Fruit fly (Drosophila melanogaster) whole organism, embryonic: ENCODE measurements around the gene CG34292.

Experiments used
- Abd-B ChIP-seq: fragments of 200-800 bp; sonication (Bioruptor generic); optimal IDR thresholded peaks from 2 replicates; lab custom pipeline; 2018; ENCODE audit warnings: missing biosample characterization, mild to moderate bottlenecking, missing genetic modification characterization, moderate library complexity
- C15 ChIP-seq: fragments of 200-800 bp; sonication (Bioruptor generic); IDR thresholded peaks from 3 replicates; pipeline ENCODE4 v1.3.6; 2022; ENCODE audit warnings: missing biosample characterization, missing genetic modification characterization
- CG10366 ChIP-seq: fragments of 200-800 bp; sonication (Bioruptor generic); IDR thresholded peaks from 2 replicates; pipeline ENCODE4 v1.3.6; 2022; ENCODE audit warnings: missing biosample characterization, missing genetic modification characterization
- CG11398 ChIP-seq: fragments of 200-800 bp; sonication (Bioruptor generic); optimal IDR thresholded peaks from 2 replicates; lab custom pipeline; 2016; ENCODE audit warnings: missing biosample characterization, missing genetic modification characterization
- CG11504 ChIP-seq: fragments of 200-800 bp; sonication (Bioruptor generic); optimal IDR thresholded peaks from 3 replicates; lab custom pipeline; 2019; ENCODE audit warnings: missing biosample characterization, mild to moderate bottlenecking, missing genetic modification characterization, moderate library complexity
- CG12236 ChIP-seq: fragments of 200-800 bp; sonication (Bioruptor generic); optimal IDR thresholded peaks from 2 replicates; lab custom pipeline; 2016; ENCODE audit warnings: missing biosample characterization, missing genetic modification characterization
- CG12391 ChIP-seq: fragments of 200-800 bp; sonication (Bioruptor generic); optimal IDR thresholded peaks from 3 replicates; lab custom pipeline; 2018; ENCODE audit warnings: missing biosample characterization, mild to moderate bottlenecking, missing genetic modification characterization, moderate library complexity
- CG13287 ChIP-seq: fragments of 200-800 bp; sonication (Bioruptor generic); IDR thresholded peaks from 2 replicates; pipeline ENCODE4 v1.3.6; 2022; ENCODE audit warnings: missing biosample characterization, missing genetic modification characterization; ENCODE audit not compliant: partially characterized antibody
- CG16815 ChIP-seq: fragments of 200-800 bp; sonication (Bioruptor generic); optimal IDR thresholded peaks from 3 replicates; lab custom pipeline; 2017; ENCODE audit warnings: missing biosample characterization, mild to moderate bottlenecking, missing genetic modification characterization
- CG18599 ChIP-seq: fragments of 200-800 bp; sonication (Bioruptor generic); optimal IDR thresholded peaks from 3 replicates; lab custom pipeline; 2017; ENCODE audit warnings: missing biosample characterization, missing genetic modification characterization, mild to moderate bottlenecking, moderate library complexity, missing genetic modification reagents
- CG2116 ChIP-seq: fragments of 200-800 bp; sonication (Bioruptor generic); optimal IDR thresholded peaks from 3 replicates; lab custom pipeline; 2018; ENCODE audit warnings: missing biosample characterization, mild to moderate bottlenecking, missing genetic modification characterization
- CG2712 ChIP-seq: fragments of 200-800 bp; optimal IDR thresholded peaks from 3 replicates; lab custom pipeline; 2019; ENCODE audit warnings: missing biosample characterization, mild to moderate bottlenecking, missing genetic modification characterization, moderate library complexity
- CG31441 ChIP-seq: fragments of 200-800 bp; sonication (Bioruptor generic); IDR thresholded peaks from 2 replicates; pipeline ENCODE4 v1.3.6; 2022; ENCODE audit warnings: missing biosample characterization, missing genetic modification characterization
- CG5245 ChIP-seq: fragments of 200-800 bp; sonication (Bioruptor generic); optimal IDR thresholded peaks from 3 replicates; lab custom pipeline; 2016; ENCODE audit warnings: missing biosample characterization, missing genetic modification characterization
- CG6272 ChIP-seq: fragments of 200-800 bp; sonication (Bioruptor generic); IDR thresholded peaks from 2 replicates; pipeline ENCODE4 v1.3.6; 2022; ENCODE audit warnings: missing biosample characterization, missing genetic modification characterization
- CG7357 ChIP-seq: fragments of 200-800 bp; sonication (Bioruptor generic); IDR thresholded peaks from 3 replicates; pipeline ENCODE4 v1.3.6; 2022; ENCODE audit warnings: missing biosample characterization, missing genetic modification characterization
- CG7745 ChIP-seq: fragments of 200-800 bp; sonication (Bioruptor generic); optimal IDR thresholded peaks from 2 replicates; lab custom pipeline; 2018; ENCODE audit warnings: missing biosample characterization, mild to moderate bottlenecking, missing genetic modification characterization, moderate library complexity
- Chrac-16 ChIP-seq: fragments of 200-800 bp; sonication (Bioruptor generic); optimal IDR thresholded peaks from 3 replicates; lab custom pipeline; 2016; ENCODE audit warnings: missing biosample characterization, missing genetic modification characterization
- Fer3 ChIP-seq: fragments of 200-800 bp; sonication (Bioruptor generic); optimal IDR thresholded peaks from 2 replicates; lab custom pipeline; 2018; ENCODE audit warnings: missing biosample characterization, mild to moderate bottlenecking, missing genetic modification characterization, moderate library complexity
- H15 ChIP-seq: fragments of 200-800 bp; sonication (Bioruptor generic); IDR thresholded peaks from 3 replicates; pipeline ENCODE4 v1.3.6; 2022; ENCODE audit warnings: missing biosample characterization, missing genetic modification characterization
- Meics ChIP-seq: fragments of 200-800 bp; sonication (Bioruptor generic); optimal IDR thresholded peaks from 2 replicates; lab custom pipeline; 2017; ENCODE audit warnings: missing biosample characterization, mild to moderate bottlenecking, missing genetic modification characterization
- NC2β ChIP-seq: fragments of 200-800 bp; sonication (Bioruptor generic); optimal IDR thresholded peaks from 2 replicates; lab custom pipeline; 2016; ENCODE audit warnings: missing biosample characterization, missing genetic modification characterization
- Opbp ChIP-seq: fragments of 200-800 bp; sonication (Bioruptor generic); IDR thresholded peaks from 3 replicates; pipeline ENCODE4 v1.3.6; 2022; ENCODE audit warnings: missing biosample characterization, missing genetic modification characterization; ENCODE audit not compliant: partially characterized antibody
- Sox100B ChIP-seq: fragments of 200-800 bp; sonication (Bioruptor generic); optimal IDR thresholded peaks from 3 replicates; lab custom pipeline; 2018; ENCODE audit warnings: missing biosample characterization, mild to moderate bottlenecking, missing genetic modification characterization
- Stat92E ChIP-seq, 3 experiments: fragments of >200 bp in 2 of 3; fragments of 200-800 bp in 1 of 3; sonication (Bioruptor generic) in 1 of 3; optimal IDR thresholded peaks; 2 replicates each; lab custom pipeline; 2017 to 2019; ENCODE audit warnings: missing biosample characterization in 3 of 3, missing genetic modification characterization in 3 of 3, mild to moderate bottlenecking in 1 of 3, moderate library complexity in 1 of 3
- TFAM ChIP-seq: fragments of 200-800 bp; sonication (Bioruptor generic); optimal IDR thresholded peaks from 2 replicates; lab custom pipeline; 2017; ENCODE audit warnings: missing biosample characterization, missing genetic modification characterization, inconsistent platforms
- Trl ChIP-seq, 3 experiments: fragments of >200 bp in 2 of 3; fragments of 200-800 bp in 1 of 3; sonication (Bioruptor generic) in 1 of 3; optimal IDR thresholded peaks; 2 replicates in 1 of 3; 3 replicates in 2 of 3; lab custom pipeline; 2016 to 2017; ENCODE audit warnings: missing biosample characterization in 1 of 3, missing genetic modification characterization in 1 of 3
- amos ChIP-seq: fragments of 200-800 bp; sonication (Bioruptor generic); IDR thresholded peaks from 2 replicates; pipeline ENCODE4 v1.3.6; 2022; ENCODE audit warnings: missing biosample characterization, missing genetic modification characterization; ENCODE audit not compliant: partially characterized antibody
- br ChIP-seq: fragments of >200 bp; optimal IDR thresholded peaks from 2 replicates; lab custom pipeline; 2017
- crc ChIP-seq: fragments of 200-800 bp; sonication (Bioruptor generic); optimal IDR thresholded peaks from 2 replicates; lab custom pipeline; 2016; ENCODE audit warnings: missing biosample characterization, missing genetic modification characterization
- croc ChIP-seq: fragments of 200-800 bp; sonication (Bioruptor generic); conservative IDR thresholded peaks from 3 replicates; pipeline ENCODE4 v1.3.6; 2022; ENCODE audit warnings: missing biosample characterization, missing genetic modification characterization
- grau ChIP-seq: fragments of 200-800 bp; optimal IDR thresholded peaks from 3 replicates; lab custom pipeline; 2019; ENCODE audit warnings: missing biosample characterization, mild to moderate bottlenecking, missing genetic modification characterization, moderate library complexity
- grn ChIP-seq: fragments of 200-800 bp; sonication (Bioruptor generic); optimal IDR thresholded peaks from 3 replicates; lab custom pipeline; 2017; ENCODE audit warnings: missing biosample characterization, missing genetic modification characterization
- hb ChIP-seq: fragments of 200-800 bp; sonication (Bioruptor generic); IDR thresholded peaks from 3 replicates; pipeline ENCODE4 v1.3.6; 2022; ENCODE audit warnings: missing biosample characterization, missing genetic modification characterization; ENCODE audit not compliant: partially characterized antibody
- hbn ChIP-seq: fragments of 200-800 bp; sonication (Bioruptor generic); IDR thresholded peaks from 2 replicates; pipeline ENCODE4 v1.3.6; 2022; ENCODE audit warnings: missing biosample characterization, missing genetic modification characterization; ENCODE audit not compliant: partially characterized antibody
- lab ChIP-seq: fragments of 200-800 bp; sonication (Bioruptor generic); optimal IDR thresholded peaks from 3 replicates; lab custom pipeline; 2017; ENCODE audit warnings: missing biosample characterization, missing genetic modification characterization, mild to moderate bottlenecking, moderate library complexity, missing genetic modification reagents
- oc ChIP-seq: fragments of 200-800 bp; sonication (Bioruptor generic); optimal IDR thresholded peaks from 2 replicates; lab custom pipeline; 2018; ENCODE audit warnings: missing biosample characterization, mild to moderate bottlenecking, missing genetic modification characterization, moderate library complexity
- p53 ChIP-seq: fragments of 200-800 bp; sonication (Bioruptor generic); optimal IDR thresholded peaks from 2 replicates; lab custom pipeline; 2016; ENCODE audit warnings: missing biosample characterization, missing genetic modification characterization
- rib ChIP-seq: fragments of 200-800 bp; sonication (Bioruptor generic); IDR thresholded peaks from 2 replicates; pipeline ENCODE4 v1.3.6; 2022; ENCODE audit warnings: missing biosample characterization, missing genetic modification characterization
- ro ChIP-seq: fragments of 200-800 bp; sonication (Bioruptor generic); IDR thresholded peaks from 2 replicates; pipeline ENCODE4 v1.3.6; 2022; ENCODE audit warnings: missing biosample characterization, missing genetic modification characterization
- run ChIP-seq: fragments of 200-800 bp; sonication (Bioruptor generic); optimal IDR thresholded peaks from 3 replicates; lab custom pipeline; 2018; ENCODE audit warnings: missing biosample characterization, mild to moderate bottlenecking, missing genetic modification characterization
- tna ChIP-seq: fragments of 200-800 bp; sonication (Bioruptor generic); IDR thresholded peaks from 2 replicates; pipeline ENCODE4 v1.3.6; 2022; ENCODE audit warnings: missing biosample characterization, missing genetic modification characterization; ENCODE audit not compliant: partially characterized antibody
- unc-4 ChIP-seq: fragments of 200-800 bp; sonication (Bioruptor generic); IDR thresholded peaks from 2 replicates; pipeline ENCODE4 v1.3.6; 2022; ENCODE audit warnings: missing biosample characterization, missing genetic modification characterization; ENCODE audit not compliant: partially characterized antibody
- unpg ChIP-seq: fragments of 200-800 bp; sonication (Bioruptor generic); optimal IDR thresholded peaks from 3 replicates; lab custom pipeline; 2018; ENCODE audit warnings: missing biosample characterization, mild to moderate bottlenecking, missing genetic modification characterization, moderate library complexity
- vnd ChIP-seq: fragments of 200-800 bp; sonication (Bioruptor generic); IDR thresholded peaks from 3 replicates; pipeline ENCODE4 v1.3.6; 2022; ENCODE audit warnings: missing biosample characterization, missing genetic modification characterization; ENCODE audit not compliant: partially characterized antibody
- vvl ChIP-seq: fragments of 200-800 bp; sonication (Bioruptor generic); IDR thresholded peaks from 2 replicates; pipeline ENCODE4 v1.3.6; 2022; ENCODE audit warnings: missing biosample characterization, missing genetic modification characterization

Gene CG34292

dm6 chr3R:27069810-27070625 lies 8.0 kb downstream of the CG34292 start, which contains the start of gene spz (continued):
- TF ChIP-seq CG18599 (GFP tag; lab: Kevin White, UChicago) (peak; percentile 3), CG10366 (GFP tag; lab: Robert Waterston, UW) (no peak), hbn (0 out of 2 replicates have a peak, but pooled peaks have one; percentile 24), Meics (GFP tag; lab: Kevin White, UChicago) (peak; percentile 7), CG11398 (GFP tag; lab: Kevin White, UChicago) (no peak), Sox100B (GFP tag; lab: Kevin White, UChicago) (peak; percentile 8), unc-4 (GFP tag; lab: Robert Waterston, UW) (0 out of 2 replicates have a peak, but pooled peaks have one; percentile 26), Abd-B (GFP tag; lab: Kevin White, UChicago) (peak; percentile 23), grau (peak; percentile 18), CG5245 (GFP tag; lab: Kevin White, UChicago) (no peak), CG6272 (GFP tag; lab: Robert Waterston, UW) (0 out of 2 replicates have a peak, but pooled peaks have one; percentile 9), CG7745 (no peak), ro (GFP tag; lab: Robert Waterston, UW) (no peak), Trl (optimal IDR thresholded peaks at IDR 0.05; lab: Kevin White, UChicago) (peak; percentile 45 to 69), Trl (GFP tag; optimal IDR thresholded peaks at IDR 0.05; lab: Kevin White, UChicago) (no peak), p53 (no peak), croc (GFP tag; lab: Robert Waterston, UW) (no peak), TFAM (GFP tag; lab: Kevin White, UChicago) (no peak), CG2116 (GFP tag; lab: Kevin White, UChicago) (no peak), CG11504 (tag; lab: Kevin White, UChicago) (peak; percentile 58), unpg (GFP tag; lab: Kevin White, UChicago) (peak; percentile 46), lab (peak; percentile 28), amos (GFP tag; lab: Robert Waterston, UW) (peak; percentile 21; the same call in 1 of the 2 replicates), CG13287 (GFP tag; lab: Robert Waterston, UW) (peak; percentile 46; the same call in 1 of the 2 replicates), Opbp (GFP tag; lab: Robert Waterston, UW) (no peak), vvl (GFP tag; lab: Robert Waterston, UW) (peak; percentile 52), grn (GFP tag; lab: Kevin White, UChicago) (peak; percentile 53)

DNA sequence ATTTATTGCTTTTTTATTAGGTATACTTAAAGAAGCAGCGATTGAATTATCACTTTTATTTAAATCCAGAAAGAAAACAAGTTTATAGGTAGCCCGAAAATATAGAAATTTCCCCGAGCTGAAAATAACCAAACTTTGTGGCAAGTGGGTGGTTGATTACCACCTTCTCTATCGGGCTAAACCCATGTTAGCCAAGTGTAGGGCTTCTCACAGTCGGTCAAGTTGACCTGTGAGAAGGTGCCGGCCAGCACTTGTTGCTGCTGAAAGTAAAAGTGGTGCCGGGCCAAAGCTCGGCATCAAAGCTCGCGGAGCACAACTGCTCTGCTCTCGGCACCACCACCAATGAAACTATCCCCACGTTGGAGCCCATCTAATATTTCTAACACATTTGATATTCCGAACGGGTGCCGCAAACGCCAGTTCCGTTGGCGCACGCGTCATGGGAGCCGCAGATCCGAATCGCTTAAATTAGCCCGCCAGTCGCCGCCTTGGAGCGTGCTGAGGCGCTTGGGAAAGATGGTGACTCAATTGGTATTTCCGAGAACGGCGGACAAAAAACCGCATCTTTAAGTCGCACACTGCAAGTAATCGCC lies 9.0 kb downstream of the CG34292 start:
- TF ChIP-seq CG16815 = no peak
- no peak for TF ChIP-seq CG12391 (tag; lab: Kevin White, UChicago)
- TF ChIP-seq Fer3 (tag; lab: Kevin White, UChicago) = peak; percentile 1
- no peak for TF ChIP-seq vnd (GFP tag; lab: Robert Waterston, UW)
- no peak for TF ChIP-seq Chrac-16
- no peak for TF ChIP-seq br
- no peak for TF ChIP-seq C15 (GFP tag; lab: Robert Waterston, UW)
- no peak for TF ChIP-seq Stat92E (GFP tag; optimal IDR thresholded peaks at IDR 0.05; lab: Kevin White, UChicago)
- no peak for TF ChIP-seq tna (GFP tag; lab: Robert Waterston, UW)
- no peak for TF ChIP-seq crc (GFP tag; lab: Kevin White, UChicago)
- no peak for TF ChIP-seq NC2β (GFP tag; lab: Kevin White, UChicago)
- no peak for TF ChIP-seq oc
- TF ChIP-seq hb (GFP tag; lab: Robert Waterston, UW) = no peak
- no peak for TF ChIP-seq rib
- no peak for TF ChIP-seq TFAM (GFP tag; lab: Kevin White, UChicago)
- no peak for TF ChIP-seq CG2712 (tag; lab: Kevin White, UChicago)
- TF ChIP-seq H15 = no peak
- peak; percentile 49; the same call in 2 of the 3 replicates for TF ChIP-seq CG7357 (GFP tag; lab: Robert Waterston, UW)
- no peak for TF ChIP-seq CG31441 (GFP tag; lab: Robert Waterston, UW)
- no peak for TF ChIP-seq CG12236 (GFP tag; lab: Kevin White, UChicago)
- TF ChIP-seq run (tag; lab: Kevin White, UChicago) = no peak
